Fruit fly (Drosophila melanogaster): ENCODE results near the gene ERp44.

Gene ERp44

dm6 chrX:16270795-16271194, 26.7 kb downstream of the ERp44 start, which contains the start of gene Mfe2 (continued):
- TF ChIP-seq Bgb (GFP tag; IDR thresholded peaks at IDR 0.05; ENCODE audit: partially characterized antibody) (peak; percentile 65), ind (GFP tag; optimal IDR thresholded peaks at IDR 0.05) (peak; percentile 55), Awh (GFP tag; IDR thresholded peaks at IDR 0.05) (no peak), Abd-B (GFP tag; optimal IDR thresholded peaks at IDR 0.05) (peak; percentile 64), Sox102F (GFP tag; optimal IDR thresholded peaks at IDR 0.05) (no peak), CG12769 (tag; optimal IDR thresholded peaks at IDR 0.05) (peak; percentile 62), CG15479 (GFP tag; optimal IDR thresholded peaks at IDR 0.05) (peak; percentile 71), CG42726 (GFP tag; IDR thresholded peaks at IDR 0.05; ENCODE audit: partially characterized antibody) (peak; percentile 41; the same call in 1 of the 2 replicates), Nf-YB (GFP tag; optimal IDR thresholded peaks at IDR 0.05) (no peak), Hand (GFP tag; optimal IDR thresholded peaks at IDR 0.05) (peak; percentile 14), Sox100B (GFP tag; optimal IDR thresholded peaks at IDR 0.05) (no peak), CG6654 (GFP tag; optimal IDR thresholded peaks at IDR 0.05) (peak; percentile 5), H2.0 (GFP tag; IDR thresholded peaks at IDR 0.05) (no peak), CG1647 (GFP tag; optimal IDR thresholded peaks at IDR 0.05) (peak; percentile 44), Myb (GFP tag; optimal IDR thresholded peaks at IDR 0.05) (peak; percentile 91), CG9437 (GFP tag; optimal IDR thresholded peaks at IDR 0.05) (no peak), MTF-1 (GFP tag; optimal IDR thresholded peaks at IDR 0.05; ENCODE audit: borderline replicate concordance) (no peak), CG31388 (GFP tag; optimal IDR thresholded peaks at IDR 0.05) (no peak), CG14965 (GFP tag; optimal IDR thresholded peaks at IDR 0.05; ENCODE audit: borderline replicate concordance) (no peak), NC2α (GFP tag; optimal IDR thresholded peaks at IDR 0.05) (peak; percentile 1), CG6765 (GFP tag; optimal IDR thresholded peaks at IDR 0.05) (no peak), tin (GFP tag; optimal IDR thresholded peaks at IDR 0.05) (peak; percentile 51), CG6254 (GFP tag; optimal IDR thresholded peaks at IDR 0.05) (no peak), nmo (GFP tag; optimal IDR thresholded peaks at IDR 0.05) (peak; percentile 58), CG31365 (tag; optimal IDR thresholded peaks at IDR 0.05) (no peak), pho (GFP tag; optimal IDR thresholded peaks at IDR 0.05) (peak; percentile 59), CG10959 (GFP tag; IDR thresholded peaks at IDR 0.05) (no peak; the same call in 1 of the 2 replicates), gfzf (GFP tag; optimal IDR thresholded peaks at IDR 0.05) (peak; percentile 93), eve (GFP tag; optimal IDR thresholded peaks at IDR 0.05) (no peak), Fer1 (GFP tag; optimal IDR thresholded peaks at IDR 0.05) (no peak), PHDP (tag; optimal IDR thresholded peaks at IDR 0.05) (no peak), CG10431 (GFP tag; optimal IDR thresholded peaks at IDR 0.05) (no peak), ssp (GFP tag; IDR thresholded peaks at IDR 0.05) (0 out of 2 replicates have a peak, but pooled peaks have one; percentile 27), stwl (tag; optimal IDR thresholded peaks at IDR 0.05) (peak; percentile 68), exex (tag; optimal IDR thresholded peaks at IDR 0.05) (peak; percentile 52), phol (tag; optimal IDR thresholded peaks at IDR 0.05) (peak; percentile 61), odd (GFP tag; optimal IDR thresholded peaks at IDR 0.05) (no peak), CG32767 (GFP tag; IDR thresholded peaks at IDR 0.05) (no peak), ato (GFP tag; IDR thresholded peaks at IDR 0.05; ENCODE audit: partially characterized antibody) (peak; percentile 40; the same call in 1 of the 2 replicates), jigr1 (GFP tag; IDR thresholded peaks at IDR 0.05) (no peak), bsh (GFP tag; optimal IDR thresholded peaks at IDR 0.05) (peak; percentile 20 to 60), CG12219 (GFP tag; optimal IDR thresholded peaks at IDR 0.05) (no peak), dysf (GFP tag; IDR thresholded peaks at IDR 0.05) (no peak; the same call in 2 of the 3 replicates), CG12391 (tag; optimal IDR thresholded peaks at IDR 0.05) (peak; percentile 46), Bteb2 (GFP tag; optimal IDR thresholded peaks at IDR 0.05) (peak; percentile 61), run (tag; optimal IDR thresholded peaks at IDR 0.05) (no peak), maf-S (GFP tag; optimal IDR thresholded peaks at IDR 0.05) (peak; percentile 49), Eip74EF (GFP tag; optimal IDR thresholded peaks at IDR 0.05) (no peak), mld (GFP tag; IDR thresholded peaks at IDR 0.05; ENCODE audit: partially characterized antibody) (no peak)

Measured in whole organism, embryonic.